Fruit fly (Drosophila melanogaster): ENCODE measurements around the gene CG31792.
A peak's percentile ranks its signal among the peaks of the same experiment; 100 is the strongest.

The CG31792 gene

DNA sequence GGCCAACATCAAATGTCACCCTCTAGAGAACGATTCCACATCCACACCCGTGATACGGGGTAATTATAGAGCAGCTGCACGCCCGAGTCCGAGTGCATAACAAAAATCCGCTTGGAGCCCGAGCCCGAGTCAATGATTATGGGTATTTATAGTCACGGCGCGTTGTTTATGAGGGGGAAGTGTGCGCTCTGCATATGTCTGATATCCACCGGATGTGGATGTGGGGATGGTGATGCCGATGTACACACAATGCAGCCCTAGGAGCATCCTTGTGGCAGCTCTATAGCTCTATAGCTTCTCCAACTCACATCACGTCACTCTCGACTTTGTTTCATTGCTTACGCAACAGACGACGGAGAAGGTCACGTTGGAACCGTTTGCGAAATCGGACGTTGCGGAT is 40.2 kb downstream of the CG31792 start:
- TF ChIP-seq CTCF (optimal IDR thresholded peaks at IDR 0.05): no peak
- TF ChIP-seq CG8478 (optimal IDR thresholded peaks at IDR 0.05): no peak

DNA sequence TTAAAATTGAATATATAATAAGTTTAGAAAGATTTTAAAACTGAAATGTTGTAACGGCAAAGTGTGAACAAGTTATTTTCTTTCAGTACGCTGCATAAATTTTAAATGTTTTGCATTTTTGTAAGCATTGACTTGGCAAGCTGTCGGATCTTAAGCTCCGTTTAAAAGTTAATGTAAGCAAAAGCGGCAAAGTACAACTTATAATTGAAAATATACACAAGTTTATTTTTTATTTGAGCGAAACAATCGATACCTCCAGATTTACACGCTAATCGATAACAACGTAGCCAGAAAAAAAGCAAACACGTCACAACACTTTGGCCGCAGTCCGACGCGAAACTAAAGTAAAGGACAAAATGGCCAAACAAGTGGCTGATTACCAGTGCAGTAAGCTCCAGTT is 44.3 kb downstream of the CG31792 start, which contains the start of gene Catsup:
Gene Catsup (plus strand): TSS at position 273 of the 400 bp plus-strand sequence.
- no peak for TF ChIP-seq CG8478 (optimal IDR thresholded peaks at IDR 0.05)

DNA sequence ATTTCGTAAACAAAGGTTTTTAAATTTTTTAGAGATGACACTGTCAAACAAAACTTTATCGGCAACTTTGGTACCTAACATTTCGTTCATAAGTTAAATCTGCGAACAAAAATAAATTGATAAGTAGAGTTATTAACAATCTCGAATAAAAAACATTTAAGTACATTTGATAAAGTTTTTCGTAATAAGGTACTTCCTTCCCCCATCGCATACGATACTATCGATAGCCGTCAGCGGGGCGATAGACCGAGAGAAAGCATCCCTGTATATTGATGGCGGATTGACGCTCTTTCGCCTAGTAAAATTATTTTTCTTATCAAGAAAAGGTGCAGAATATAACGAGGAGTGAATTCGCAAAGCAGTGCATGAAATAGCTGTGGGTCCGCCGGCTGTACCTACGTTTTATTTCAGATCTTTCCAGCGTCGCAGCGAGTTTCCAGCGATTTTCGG is 47.9 kb downstream of the CG31792 start, which contains the start of the genes Ttc19 and Acn:
Gene Ttc19 (minus strand): TSS at position 38 of the 450 bp plus-strand sequence.
Gene Acn (plus strand): TSS at position 245 of the 450 bp plus-strand sequence.
- TF ChIP-seq CTCF (optimal IDR thresholded peaks at IDR 0.05): peak in 1 of 2 experiments; percentile 16
- TF ChIP-seq CG8478 (optimal IDR thresholded peaks at IDR 0.05): no peak

DNA sequence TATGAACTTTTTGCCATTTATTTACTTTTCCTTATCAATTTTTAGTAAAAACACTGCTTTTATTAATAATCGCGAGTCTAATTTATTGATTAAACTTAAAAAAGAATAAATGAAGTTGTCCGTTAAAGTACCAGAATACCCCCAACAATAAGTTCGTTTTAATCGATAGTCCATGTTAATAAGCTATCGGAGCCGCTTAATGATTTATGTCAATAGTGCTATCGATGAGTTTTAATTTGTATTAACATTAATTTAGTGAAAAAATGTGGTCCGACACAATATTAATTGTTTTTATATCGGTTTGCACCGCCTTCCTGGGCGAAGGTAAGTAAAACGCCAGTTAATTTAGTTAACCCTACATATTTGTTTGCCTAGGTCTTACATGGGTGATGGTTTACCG is 51.7 kb downstream of the CG31792 start, which contains the start of gene CG10470:
Gene CG10470 (plus strand): TSS at position 165 of the 400 bp plus-strand sequence.
- no peak for TF ChIP-seq CTCF (optimal IDR thresholded peaks at IDR 0.05)
- TF ChIP-seq CG8478 (optimal IDR thresholded peaks at IDR 0.05): no peak

DNA sequence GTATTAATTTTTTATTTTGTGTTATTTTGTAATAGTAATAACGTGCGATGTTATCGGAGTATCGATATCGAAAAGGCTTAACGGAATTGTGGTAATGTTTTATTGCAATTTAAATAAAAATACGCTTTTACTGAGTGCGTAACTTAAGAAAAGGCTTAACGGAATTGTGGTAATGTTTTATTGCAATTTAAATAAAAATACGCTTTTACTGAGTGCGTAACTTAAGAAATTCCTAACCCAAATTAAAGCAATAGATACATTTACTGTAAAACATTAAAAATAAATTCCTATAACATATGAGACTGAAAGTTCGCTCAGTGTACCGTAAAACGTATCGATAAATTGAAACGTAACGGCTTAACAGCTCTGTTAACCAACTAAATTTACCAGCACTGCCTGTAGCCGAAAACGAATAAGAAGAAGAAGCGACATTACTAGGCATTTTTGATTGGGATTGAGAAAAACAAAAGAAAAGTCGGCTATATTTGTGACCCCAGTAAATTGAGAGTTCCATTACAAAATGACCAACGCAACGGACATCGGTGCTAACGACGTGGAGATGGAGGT is 54.4 kb downstream of the CG31792 start, which contains the start of gene Rpn3:
Gene Rpn3 (plus strand): TSS at position 257 of the 567 bp plus-strand sequence.
- TF ChIP-seq CTCF (optimal IDR thresholded peaks at IDR 0.05): no peak
- no peak for TF ChIP-seq CG8478 (optimal IDR thresholded peaks at IDR 0.05)
